Fruit fly (Drosophila melanogaster): Measurements from ENCODE around the gene Scsalpha1.

The Scsalpha1 gene

dm6 chr3L:3824790-3825484, 10.9 kb downstream of the Scsalpha1 start, which contains the start of gene Rdh (continued):
- 0 out of 2 replicates have a peak, but pooled peaks have one; percentile 20 for TF ChIP-seq CG7372 (GFP tag; IDR thresholded peaks at IDR 0.05)
- peak; percentile 82 for TF ChIP-seq abd-A (tag; optimal IDR thresholded peaks at IDR 0.05)
- TF ChIP-seq br (optimal IDR thresholded peaks at IDR 0.05), result no peak
- TF ChIP-seq Optix (GFP tag; IDR thresholded peaks at IDR 0.05), result no peak
- no peak for TF ChIP-seq CG8478 (optimal IDR thresholded peaks at IDR 0.05)
- peak; percentile 29 for TF ChIP-seq CHES-1-like (GFP tag; optimal IDR thresholded peaks at IDR 0.05)
- TF ChIP-seq fru (optimal IDR thresholded peaks at IDR 0.05), result no peak
- no peak for TF ChIP-seq ab (GFP tag; optimal IDR thresholded peaks at IDR 0.05)
- TF ChIP-seq CG6765 (GFP tag; optimal IDR thresholded peaks at IDR 0.05), result peak; percentile 73
- TF ChIP-seq grau (tag; optimal IDR thresholded peaks at IDR 0.05), result peak; percentile 87
- TF ChIP-seq corto (GFP tag; optimal IDR thresholded peaks at IDR 0.05), result no peak
- peak; percentile 80 for TF ChIP-seq unpg (GFP tag; optimal IDR thresholded peaks at IDR 0.05)
- no peak for TF ChIP-seq slp2 (GFP tag; optimal IDR thresholded peaks at IDR 0.05)
- no peak for TF ChIP-seq unc-4 (GFP tag; IDR thresholded peaks at IDR 0.05; ENCODE audit: partially characterized antibody)
- TF ChIP-seq CG1832 (GFP tag; optimal IDR thresholded peaks at IDR 0.05), result no peak
- peak; percentile 94 for TF ChIP-seq zf30C (GFP tag; optimal IDR thresholded peaks at IDR 0.05)
- peak; percentile 90 for TF ChIP-seq row (GFP tag; IDR thresholded peaks at IDR 0.05)
- no peak for TF ChIP-seq bowl (GFP tag; IDR thresholded peaks at IDR 0.05)
- TF ChIP-seq mld (GFP tag; IDR thresholded peaks at IDR 0.05; ENCODE audit: partially characterized antibody), result no peak
- TF ChIP-seq NfI (GFP tag; optimal IDR thresholded peaks at IDR 0.05), result peak; percentile 80
- peak; percentile 90 for TF ChIP-seq CG8924 (tag; optimal IDR thresholded peaks at IDR 0.05)
- TF ChIP-seq usp (GFP tag; optimal IDR thresholded peaks at IDR 0.05), result no peak
- peak; percentile 70 for TF ChIP-seq CG1529 (GFP tag; optimal IDR thresholded peaks at IDR 0.05)
- TF ChIP-seq Hey (tag; optimal IDR thresholded peaks at IDR 0.05), result no peak
- TF ChIP-seq klu (GFP tag; IDR thresholded peaks at IDR 0.05), result peak; percentile 57
- peak; percentile 84 for TF ChIP-seq Sox100B (GFP tag; optimal IDR thresholded peaks at IDR 0.05)
- 0 out of 2 replicates have a peak, but pooled peaks have one; percentile 31 for TF ChIP-seq NFAT (GFP tag; IDR thresholded peaks at IDR 0.05)
- peak; percentile 72 for TF ChIP-seq ara (GFP tag; IDR thresholded peaks at IDR 0.05)
- no peak for TF ChIP-seq CG9609 (GFP tag; optimal IDR thresholded peaks at IDR 0.05)
- no peak for TF ChIP-seq sna (GFP tag; IDR thresholded peaks at IDR 0.05; ENCODE audit: partially characterized antibody)
- peak; percentile 67 for TF ChIP-seq CG11723 (GFP tag; optimal IDR thresholded peaks at IDR 0.05)
- TF ChIP-seq pita (GFP tag; optimal IDR thresholded peaks at IDR 0.05), result no peak
- TF ChIP-seq zfh2 (GFP tag; optimal IDR thresholded peaks at IDR 0.05), result no peak
- TF ChIP-seq Hr78 (GFP tag; optimal IDR thresholded peaks at IDR 0.05), result no peak
- TF ChIP-seq Vsx1 (GFP tag; optimal IDR thresholded peaks at IDR 0.05), result peak; percentile 66
- TF ChIP-seq CG1603 (tag; optimal IDR thresholded peaks at IDR 0.05), result no peak
- TF ChIP-seq CG4730 (GFP tag; IDR thresholded peaks at IDR 0.05), result peak; percentile 50; the same call in 1 of the 2 replicates
- no peak for TF ChIP-seq Adf1 (GFP tag; IDR thresholded peaks at IDR 0.05)
- TF ChIP-seq CG12219 (GFP tag; optimal IDR thresholded peaks at IDR 0.05), result peak; percentile 45
- TF ChIP-seq sens-2 (GFP tag; IDR thresholded peaks at IDR 0.05), result no peak
- no peak for TF ChIP-seq eyg (GFP tag; optimal IDR thresholded peaks at IDR 0.05)
- peak; percentile 17 for TF ChIP-seq CG3995 (GFP tag; optimal IDR thresholded peaks at IDR 0.05)
- peak; percentile 51 for TF ChIP-seq schlank (tag; optimal IDR thresholded peaks at IDR 0.05)
- peak; percentile 87 for TF ChIP-seq Fer3 (tag; optimal IDR thresholded peaks at IDR 0.05)
- TF ChIP-seq Ptx1 (GFP tag; IDR thresholded peaks at IDR 0.05), result peak; percentile 77
- TF ChIP-seq Dp (GFP tag; optimal IDR thresholded peaks at IDR 0.05), result no peak
- peak; percentile 15; the same call in 1 of the 2 replicates for TF ChIP-seq CG31224 (GFP tag; IDR thresholded peaks at IDR 0.05)
- TF ChIP-seq CG12155 (GFP tag; optimal IDR thresholded peaks at IDR 0.05), result peak; percentile 58
- TF ChIP-seq pum (GFP tag; optimal IDR thresholded peaks at IDR 0.05), result peak; percentile 7
- peak; percentile 21 for TF ChIP-seq pho (GFP tag; optimal IDR thresholded peaks at IDR 0.05)
- no peak for TF ChIP-seq Hmx (GFP tag; optimal IDR thresholded peaks at IDR 0.05)

Measured in whole organism, embryonic.